Worm (Caenorhabditis elegans) whole organism, L4 larva: ENCODE measurements around the gene rgs-5.

ENCODE experiments used
- lin-13 ChIP-seq: fragments of 150-350 bp; optimal IDR thresholded peaks from 2 replicates; lab custom pipeline; 2014; ENCODE audit warnings: missing biosample characterization, missing genetic modification reagents, missing genetic modification characterization
- mdl-1 ChIP-seq, 2 experiments: fragments of 150-350 bp in 1 of 2; sonication (generic microtip) in 1 of 2; optimal IDR thresholded peaks; 2 replicates each; lab custom pipeline; 2014 to 2017; ENCODE audit warnings: missing biosample characterization in 2 of 2, missing genetic modification characterization in 2 of 2
- nhr-10 ChIP-seq: fragments of 150-350 bp; optimal IDR thresholded peaks from 2 replicates; lab custom pipeline; 2014; ENCODE audit warnings: missing biosample characterization, missing genetic modification characterization
- nhr-76 ChIP-seq: fragments of 150-350 bp; optimal IDR thresholded peaks from 2 replicates; lab custom pipeline; 2014; ENCODE audit warnings: missing biosample characterization, missing genetic modification characterization
- unc-39 ChIP-seq: sonication (generic microtip); optimal IDR thresholded peaks from 2 replicates; lab custom pipeline; 2017; ENCODE audit warnings: missing biosample characterization, missing genetic modification characterization

DNA sequence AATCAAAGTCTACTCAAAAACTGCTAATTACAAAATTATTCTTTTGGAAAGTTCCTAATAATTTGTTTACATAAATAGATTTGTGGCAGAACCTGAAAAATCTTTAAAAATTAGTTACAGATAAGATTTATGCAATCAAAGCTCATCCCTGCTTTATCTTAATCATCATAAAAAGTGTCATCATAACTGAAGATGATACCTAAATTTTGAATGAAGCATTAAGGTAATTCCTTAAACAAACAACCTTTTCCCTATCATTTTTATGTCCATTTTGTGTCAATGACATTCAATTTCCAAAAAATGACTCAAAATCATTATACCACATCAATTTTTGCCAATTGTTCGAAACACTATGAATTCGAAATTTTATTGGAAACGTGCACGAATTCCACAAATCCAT is 39.4 kb downstream of the rgs-5 start, which contains the start of gene B0244.6:
- TF ChIP-seq nhr-76 (tag; lab: Kevin White, UChicago) (no peak), nhr-10 (tag; lab: Kevin White, UChicago) (no peak), lin-13 (no peak), mdl-1 (tag; optimal IDR thresholded peaks at IDR 0.05; lab: Kevin White, UChicago) (no peak), unc-39 (tag; lab: Kevin White, UChicago) (no peak)
